Worm (Caenorhabditis elegans): ENCODE results near the gene sem-5.

sem-5 gene

DNA sequence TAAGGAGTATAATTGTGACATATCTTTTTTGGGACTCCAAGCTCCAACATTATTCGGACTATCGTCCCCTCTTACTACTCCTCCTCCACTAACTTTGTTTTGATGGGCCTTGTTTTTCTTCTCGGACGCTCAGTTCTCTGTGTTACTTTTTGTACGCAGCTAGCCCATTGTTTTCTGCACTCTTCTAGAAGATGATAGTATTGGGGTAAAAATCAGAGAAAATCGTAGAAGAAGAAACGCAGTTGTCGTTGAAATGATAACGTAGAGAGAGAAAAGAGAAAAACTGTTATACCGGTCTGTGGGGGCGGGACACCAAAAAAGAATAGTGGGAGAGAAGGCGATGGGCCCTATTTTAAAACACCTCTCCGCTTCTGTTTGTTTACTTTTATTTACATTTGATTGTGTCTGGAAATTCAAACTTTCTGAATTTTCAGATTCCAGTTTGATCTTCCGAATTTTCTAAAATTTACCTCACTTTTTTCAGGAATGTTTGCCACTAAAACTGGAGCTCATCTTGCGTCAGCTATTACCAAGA, 24.0 kb upstream of the sem-5 start, which contains the start of gene F45E1.4:
F45E1.4 (plus strand) TSS at position 485 of the 535 bp plus-strand sequence.
- TF ChIP-seq nhr-28 (tag; optimal IDR thresholded peaks at IDR 0.05), result peak; percentile 17
- no peak for TF ChIP-seq Y105C5A.15 (GFP tag; IDR thresholded peaks at IDR 0.05)
- no peak for TF ChIP-seq sdz-12 (GFP tag; optimal IDR thresholded peaks at IDR 0.05)
- no peak for TF ChIP-seq ceh-44 (GFP tag; IDR thresholded peaks at IDR 0.05)
- TF ChIP-seq ceh-32 (tag; optimal IDR thresholded peaks at IDR 0.05; ENCODE audit: poor library complexity), result no peak
- no peak for TF ChIP-seq hlh-30 (tag; optimal IDR thresholded peaks at IDR 0.05; ENCODE audit: insufficient read depth)
- TF ChIP-seq ztf-11 (tag; optimal IDR thresholded peaks at IDR 0.05), result no peak
- peak; percentile 44 for TF ChIP-seq nhr-48 (tag; optimal IDR thresholded peaks at IDR 0.05)
- TF ChIP-seq nhr-42 (GFP tag; IDR thresholded peaks at IDR 0.05), result no peak
- TF ChIP-seq unc-62 (GFP tag; optimal IDR thresholded peaks at IDR 0.05 in 1 of 2), result peak in 1 of 2 experiments; percentile 82
- no peak for TF ChIP-seq unc-62 (tag; optimal IDR thresholded peaks at IDR 0.05)
- no peak for TF ChIP-seq daf-16 (GFP tag; optimal IDR thresholded peaks at IDR 0.05)
- peak; percentile 3 for TF ChIP-seq daf-16 (tag; optimal IDR thresholded peaks at IDR 0.05)
- TF ChIP-seq snpc-4 (tag; optimal IDR thresholded peaks at IDR 0.05), result no peak
- TF ChIP-seq nhr-11 (tag; optimal IDR thresholded peaks at IDR 0.05), result no peak
- TF ChIP-seq lir-3 (tag; optimal IDR thresholded peaks at IDR 0.05), result no peak
- TF ChIP-seq Y75B8A.6 (GFP tag; IDR thresholded peaks at IDR 0.05), result no peak
- peak; percentile 30 for TF ChIP-seq hlh-11 (tag; optimal IDR thresholded peaks at IDR 0.05)
- TF ChIP-seq dmd-6 (GFP tag; IDR thresholded peaks at IDR 0.05), result peak; percentile 28; the same call in 1 of the 2 replicates
- no peak for TF ChIP-seq attf-4 (tag; optimal IDR thresholded peaks at IDR 0.05)
- no peak for TF ChIP-seq lin-39 (tag; optimal IDR thresholded peaks at IDR 0.05)

ce11 chrX:7984742-7985141, 23.2 kb upstream of the sem-5 start:
- TF ChIP-seq dve-1 (tag; optimal IDR thresholded peaks at IDR 0.05; ENCODE audit: insufficient read depth) (peak; percentile 37), snpc-4 (tag; optimal IDR thresholded peaks at IDR 0.05) (no peak), daf-16 (GFP tag; optimal IDR thresholded peaks at IDR 0.05) (no peak), daf-16 (tag; optimal IDR thresholded peaks at IDR 0.05) (peak; percentile 48)

DNA sequence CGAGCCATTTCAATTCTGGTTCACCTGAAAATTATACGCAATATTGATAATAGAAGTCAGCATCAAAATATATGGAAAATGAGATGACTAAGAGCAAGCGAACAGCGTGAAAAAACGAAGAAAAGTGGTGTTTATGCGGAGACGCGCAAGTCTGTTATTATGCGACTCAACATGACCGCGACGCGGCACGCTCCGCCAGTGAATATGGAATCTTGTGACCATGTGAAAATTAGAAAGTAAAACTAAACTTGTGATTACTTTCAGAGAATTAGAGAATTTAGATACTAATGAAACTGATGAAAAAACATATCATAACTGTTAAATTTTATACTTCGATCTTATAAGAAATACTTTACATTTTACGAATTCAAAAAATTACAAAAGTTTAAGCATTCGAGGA, 20.5 kb upstream of the sem-5 start, which contains the start of gene his-71:
his-71 (minus strand) TSS at position 24 of the 400 bp plus-strand sequence.
- TF ChIP-seq ama-1 (optimal IDR thresholded peaks at IDR 0.05) (no peak), unc-130 (GFP tag; optimal IDR thresholded peaks at IDR 0.05) (no peak), hlh-30 (tag; optimal IDR thresholded peaks at IDR 0.05; ENCODE audit: insufficient read depth) (peak; percentile 68)

- TF ChIP-seq tra-1 (GFP tag; IDR thresholded peaks at IDR 0.05) (no peak), nhr-28 (tag; optimal IDR thresholded peaks at IDR 0.05) (no peak), php-3 (GFP tag; IDR thresholded peaks at IDR 0.05) (no peak), ctbp-1 (GFP tag; IDR thresholded peaks at IDR 0.05) (no peak), lin-15B (tag; optimal IDR thresholded peaks at IDR 0.05) (no peak), madf-5 (GFP tag; IDR thresholded peaks at IDR 0.05) (no peak), Y5F2A.4 (GFP tag; optimal IDR thresholded peaks at IDR 0.05) (no peak), lin-29 (GFP tag; IDR thresholded peaks at IDR 0.05) (no peak), duxl-1 (tag; optimal IDR thresholded peaks at IDR 0.05; ENCODE audit: poor library complexity) (no peak)
These were observed 15.9 kb upstream of the sem-5 start for ce11 chrX:7977452-7977851.

- TF ChIP-seq daf-19 (GFP tag; conservative IDR thresholded peaks at IDR 0.05), result no peak
These were observed 14.9 kb upstream of the sem-5 start, which contains the start of gene F45E1.5 for ce11 chrX:7976400-7976799. Gene F45E1.5, plus strand, starts transcription at chrX:7976700.
